Worm (Caenorhabditis elegans): Measurements from ENCODE around the gene hhat-2.

DNA sequence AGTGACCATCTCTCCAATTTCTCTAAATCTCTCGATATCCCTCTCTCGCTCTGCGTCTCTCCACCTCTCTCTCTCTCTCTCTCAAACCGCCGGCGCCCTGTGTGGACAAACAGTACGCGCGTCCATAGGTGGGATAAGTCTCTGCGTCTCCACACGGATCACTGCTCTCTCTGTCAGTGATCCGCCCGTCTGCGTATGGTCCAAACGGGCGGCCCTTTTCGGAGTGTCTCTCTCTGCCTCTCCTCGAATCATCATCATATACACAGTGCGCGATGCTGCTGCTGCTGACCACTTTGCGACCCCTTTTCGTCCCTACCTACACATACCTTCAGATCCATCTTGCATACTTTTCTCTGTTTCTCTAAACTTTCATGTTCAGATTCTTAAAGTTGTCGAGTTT, 43.4 kb upstream of the hhat-2 start:
- TF ChIP-seq ztf-3 (GFP tag; optimal IDR thresholded peaks at IDR 0.05): no peak
- no peak for TF ChIP-seq tbp1 (GFP tag; optimal IDR thresholded peaks at IDR 0.05)
- no peak for TF ChIP-seq unc-130 (GFP tag; optimal IDR thresholded peaks at IDR 0.05)
- 0 out of 2 replicates have a peak, but pooled peaks have one; percentile 14 for TF ChIP-seq lin-26 (GFP tag; IDR thresholded peaks at IDR 0.05)
- TF ChIP-seq F22D6.2 (tag; optimal IDR thresholded peaks at IDR 0.05): no peak
- TF ChIP-seq bed-1 (GFP tag; IDR thresholded peaks at IDR 0.05): no peak
- no peak for TF ChIP-seq Y53G8AR.9 (GFP tag; conservative IDR thresholded peaks at IDR 0.05)
- no peak for TF ChIP-seq ztf-22 (GFP tag; optimal IDR thresholded peaks at IDR 0.05)

Measured in whole organism, young adult.